Worm (Caenorhabditis elegans) whole organism, L2 larva: ENCODE measurements around the gene F56H9.6.
A peak's percentile ranks its signal among the peaks of the same experiment; 100 is the strongest.

ENCODE experiments used
- C34F6.9 ChIP-seq: fragments of 150-350 bp; optimal IDR thresholded peaks from 2 replicates; lab custom pipeline; 2014; ENCODE audit warnings: missing biosample characterization, missing genetic modification characterization
- F13H6.1 ChIP-seq: sonication (generic microtip); optimal IDR thresholded peaks from 2 replicates; lab custom pipeline; 2016; ENCODE audit warnings: missing genetic modification characterization, missing compliant biosample characterization
- R02D3.7 ChIP-seq: fragments of 150-350 bp; optimal IDR thresholded peaks from 2 replicates; lab custom pipeline; 2014; ENCODE audit warnings: missing biosample characterization, missing genetic modification characterization
- ZK546.5 ChIP-seq: sonication (generic microtip); optimal IDR thresholded peaks from 2 replicates; lab custom pipeline; 2017; ENCODE audit warnings: missing biosample characterization, missing genetic modification characterization
- alr-1 ChIP-seq: fragments of 150-350 bp; optimal IDR thresholded peaks from 2 replicates; lab custom pipeline; 2014; ENCODE audit warnings: missing biosample characterization, missing genetic modification characterization
- ama-1 ChIP-seq: fragments of 150-350 bp; optimal IDR thresholded peaks from 2 replicates; lab custom pipeline; 2018; ENCODE audit warnings: inconsistent platforms
- blmp-1 ChIP-seq: sonication (generic microtip); optimal IDR thresholded peaks from 2 replicates; lab custom pipeline; 2017; ENCODE audit warnings: missing genetic modification characterization, mild to moderate bottlenecking, missing compliant biosample characterization, antibody characterized with exemption, moderate library complexity; ENCODE audit not compliant: insufficient read depth
- ceh-16 ChIP-seq: fragments of 150-350 bp; optimal IDR thresholded peaks from 2 replicates; lab custom pipeline; 2014; ENCODE audit warnings: missing biosample characterization, missing genetic modification characterization
- ceh-82 ChIP-seq: fragments of 150-350 bp; optimal IDR thresholded peaks from 2 replicates; lab custom pipeline; 2014; ENCODE audit warnings: missing biosample characterization, missing genetic modification characterization
- dmd-4 ChIP-seq: sonication (generic microtip); optimal IDR thresholded peaks from 2 replicates; lab custom pipeline; 2017; ENCODE audit warnings: missing biosample characterization, missing genetic modification characterization
- elt-1 ChIP-seq: fragments of 150-350 bp; optimal IDR thresholded peaks from 2 replicates; lab custom pipeline; 2014; ENCODE audit warnings: missing biosample characterization, missing genetic modification characterization
- elt-3 ChIP-seq: sonication (generic microtip); optimal IDR thresholded peaks from 2 replicates; lab custom pipeline; 2017; ENCODE audit warnings: missing biosample characterization, missing genetic modification characterization
- fos-1 ChIP-seq: fragments of 150-350 bp; optimal IDR thresholded peaks from 2 replicates; lab custom pipeline; 2014; ENCODE audit warnings: missing biosample characterization, missing genetic modification characterization
- gmeb-1 ChIP-seq: fragments of 150-350 bp; optimal IDR thresholded peaks from 2 replicates; lab custom pipeline; 2014; ENCODE audit warnings: missing biosample characterization, missing genetic modification characterization
- lin-11 ChIP-seq: fragments of 150-350 bp; sonication (generic microtip); optimal IDR thresholded peaks from 2 replicates; lab custom pipeline; 2014; ENCODE audit warnings: missing biosample characterization, missing genetic modification characterization, inconsistent platforms, mixed read lengths
- lin-13 ChIP-seq: fragments of 150-350 bp; optimal IDR thresholded peaks from 2 replicates; lab custom pipeline; 2014; ENCODE audit warnings: missing biosample characterization, missing genetic modification reagents, missing genetic modification characterization
- lin-39 ChIP-seq: fragments of 150-350 bp; optimal IDR thresholded peaks from 2 replicates; lab custom pipeline; 2014; ENCODE audit warnings: missing biosample characterization, missing genetic modification reagents, missing genetic modification characterization
- lsy-2 ChIP-seq, 2 experiments: fragments of 150-350 bp in 1 of 2; sonication (generic microtip) in 1 of 2; optimal IDR thresholded peaks; 2 replicates each; lab custom pipeline; 2014 to 2017; ENCODE audit warnings: missing biosample characterization in 2 of 2, missing genetic modification characterization in 2 of 2
- mab-5 ChIP-seq: fragments of 150-350 bp; optimal IDR thresholded peaks from 2 replicates; lab custom pipeline; 2014; ENCODE audit warnings: missing biosample characterization, missing genetic modification characterization
- mbf-1 ChIP-seq: sonication (generic microtip); optimal IDR thresholded peaks from 2 replicates; lab custom pipeline; 2017; ENCODE audit warnings: missing biosample characterization, missing genetic modification characterization
- nhr-11 ChIP-seq: fragments of 150-350 bp; optimal IDR thresholded peaks from 2 replicates; lab custom pipeline; 2014; ENCODE audit warnings: missing biosample characterization, missing genetic modification characterization
- nhr-12 ChIP-seq: fragments of 150-350 bp; optimal IDR thresholded peaks from 2 replicates; lab custom pipeline; 2014; ENCODE audit warnings: missing biosample characterization, missing genetic modification characterization
- nhr-129 ChIP-seq: fragments of 150-350 bp; optimal IDR thresholded peaks from 2 replicates; lab custom pipeline; 2014; ENCODE audit warnings: missing biosample characterization, missing genetic modification characterization
- nhr-21 ChIP-seq: fragments of 150-350 bp; optimal IDR thresholded peaks from 2 replicates; lab custom pipeline; 2014; ENCODE audit warnings: missing biosample characterization, missing genetic modification characterization
- nhr-23 ChIP-seq: fragments of 150-350 bp; optimal IDR thresholded peaks from 2 replicates; lab custom pipeline; 2014; ENCODE audit warnings: missing biosample characterization, missing genetic modification reagents, missing genetic modification characterization
- nhr-237 ChIP-seq: fragments of 150-350 bp; optimal IDR thresholded peaks from 2 replicates; lab custom pipeline; 2014; ENCODE audit warnings: missing biosample characterization, missing genetic modification characterization
- nhr-25 ChIP-seq: fragments of 150-350 bp; sonication (generic microtip); optimal IDR thresholded peaks from 3 replicates; lab custom pipeline; 2014; ENCODE audit warnings: missing biosample characterization, missing genetic modification characterization
- nhr-6 ChIP-seq: fragments of 150-350 bp; optimal IDR thresholded peaks from 2 replicates; lab custom pipeline; 2014; ENCODE audit warnings: missing biosample characterization, missing genetic modification characterization
- nhr-77 ChIP-seq: fragments of 150-350 bp; optimal IDR thresholded peaks from 2 replicates; lab custom pipeline; 2014; ENCODE audit warnings: missing biosample characterization, missing genetic modification characterization
- peb-1 ChIP-seq: fragments of 150-350 bp; optimal IDR thresholded peaks from 2 replicates; lab custom pipeline; 2014; ENCODE audit warnings: missing biosample characterization, missing genetic modification characterization
- sem-4 ChIP-seq: fragments of 150-350 bp; optimal IDR thresholded peaks from 2 replicates; lab custom pipeline; 2014; ENCODE audit warnings: missing biosample characterization, missing genetic modification reagents, missing genetic modification characterization
- sma-3 ChIP-seq: sonication (generic microtip); optimal IDR thresholded peaks from 2 replicates; lab custom pipeline; 2016; ENCODE audit warnings: missing genetic modification reagents, missing genetic modification characterization, missing compliant biosample characterization
- sma-9 ChIP-seq, 2 experiments: fragments of 150-350 bp in 1 of 2; sonication (generic microtip) in 1 of 2; optimal IDR thresholded peaks; 2 replicates each; lab custom pipeline; 2014 to 2016; ENCODE audit warnings: missing genetic modification characterization in 2 of 2, mild to moderate bottlenecking in 1 of 2, missing biosample characterization in 1 of 2, missing compliant biosample characterization in 1 of 2, missing genetic modification reagents in 1 of 2, moderate library complexity in 1 of 2
- snpc-4 ChIP-seq: fragments of 150-350 bp; optimal IDR thresholded peaks from 2 replicates; lab custom pipeline; 2014; ENCODE audit warnings: missing biosample characterization, missing genetic modification characterization
- unc-62 ChIP-seq: fragments of 150-350 bp; optimal IDR thresholded peaks from 2 replicates; lab custom pipeline; 2014; ENCODE audit warnings: missing biosample characterization, missing genetic modification reagents, missing genetic modification characterization
- zag-1 ChIP-seq: fragments of 150-350 bp; optimal IDR thresholded peaks from 2 replicates; lab custom pipeline; 2014; ENCODE audit warnings: missing biosample characterization, missing genetic modification characterization
- ztf-1 ChIP-seq: fragments of 200-800 bp; sonication (Bioruptor generic); conservative IDR thresholded peaks from 2 replicates; pipeline ENCODE4 v1.3.6; 2022; ENCODE audit warnings: missing genetic modification characterization, missing compliant biosample characterization
- ztf-11 ChIP-seq: sonication (generic microtip); optimal IDR thresholded peaks from 2 replicates; lab custom pipeline; 2017; ENCODE audit warnings: missing biosample characterization, missing genetic modification characterization
- ztf-4 ChIP-seq: fragments of 150-350 bp; optimal IDR thresholded peaks from 2 replicates; lab custom pipeline; 2014; ENCODE audit warnings: missing biosample characterization, missing genetic modification characterization

F56H9.6 gene

ce11 chrV:12596795-12597194 is 32.8 kb downstream of the F56H9.6 start (continued):
- TF ChIP-seq F13H6.1 (tag; lab: Kevin White, UChicago), result peak; percentile 44
- TF ChIP-seq sem-4, result no peak
- TF ChIP-seq lsy-2 (tag; optimal IDR thresholded peaks at IDR 0.05; lab: Kevin White, UChicago), result peak in 1 of 2 experiments; percentile 41
- peak; percentile 58 for TF ChIP-seq sma-9 (GFP tag; optimal IDR thresholded peaks at IDR 0.05; lab: Kevin White, UChicago)
- no peak for TF ChIP-seq sma-9 (tag; optimal IDR thresholded peaks at IDR 0.05; lab: Kevin White, UChicago)
- TF ChIP-seq ztf-11 (tag; lab: Kevin White, UChicago), result no peak
- TF ChIP-seq, all 48 proteins: peak for 13

ce11 chrV:12596196-12596595 is 33.4 kb downstream of the F56H9.6 start, which contains the start of gene mma-1:
TSS of gene mma-1 (minus strand) at chrV:12596296.
- TF ChIP-seq peb-1 (tag; lab: Kevin White, UChicago), result no peak
- TF ChIP-seq fos-1 (tag; lab: Kevin White, UChicago), result no peak
- no peak for TF ChIP-seq alr-1 (tag; lab: Kevin White, UChicago)
- no peak for TF ChIP-seq sma-3 (GFP tag; lab: Kevin White, UChicago)
- TF ChIP-seq sma-9 (GFP tag; optimal IDR thresholded peaks at IDR 0.05; lab: Kevin White, UChicago), result no peak
- TF ChIP-seq sma-9 (tag; optimal IDR thresholded peaks at IDR 0.05; lab: Kevin White, UChicago), result no peak
- TF ChIP-seq C34F6.9, result no peak
- no peak for TF ChIP-seq lin-13 (GFP tag; lab: Kevin White, UChicago)
- no peak for TF ChIP-seq nhr-21 (tag; lab: Kevin White, UChicago)
- no peak for TF ChIP-seq mbf-1 (tag; lab: Kevin White, UChicago)
- TF ChIP-seq ZK546.5 (tag; lab: Kevin White, UChicago), result no peak
- TF ChIP-seq ztf-4 (tag; lab: Kevin White, UChicago), result no peak
- TF ChIP-seq dmd-4 (tag; lab: Kevin White, UChicago), result no peak
- TF ChIP-seq nhr-6 (tag; lab: Kevin White, UChicago), result no peak
- TF ChIP-seq ceh-16 (tag; lab: Kevin White, UChicago), result no peak
- TF ChIP-seq R02D3.7, result no peak

- TF ChIP-seq C34F6.9 (no peak), elt-3 (no peak), lin-39 (no peak), snpc-4 (tag; lab: Kevin White, UChicago) (no peak), ztf-1 (GFP tag; lab: Robert Waterston, UW) (no peak), ceh-82 (tag; lab: Kevin White, UChicago) (no peak), peb-1 (tag; lab: Kevin White, UChicago) (no peak)
Measured at ce11 chrV:12592379-12592778, 37.3 kb downstream of the F56H9.6 start, which contains the start of gene C14C10.2. TSS of gene C14C10.2 (minus strand) at chrV:12592479.

ce11 chrV:12590601-12591000 is 39.0 kb downstream of the F56H9.6 start, which contains the start of gene ttr-43:
TSS of gene ttr-43 (minus strand) at chrV:12590701.
- TF ChIP-seq lin-39, result no peak
- TF ChIP-seq ztf-11 (tag; lab: Kevin White, UChicago), result no peak
- no peak for TF ChIP-seq gmeb-1
- no peak for TF ChIP-seq dmd-4 (tag; lab: Kevin White, UChicago)
- TF ChIP-seq nhr-77 (tag; lab: Kevin White, UChicago), result no peak
- no peak for TF ChIP-seq nhr-129 (tag; lab: Kevin White, UChicago)

ce11 chrV:12588030-12588429 is 41.6 kb downstream of the F56H9.6 start, which contains the start of gene C14C10.1:
TSS of gene C14C10.1 (plus strand) at chrV:12588330.
- TF ChIP-seq ztf-11 (tag; lab: Kevin White, UChicago) (no peak), mbf-1 (tag; lab: Kevin White, UChicago) (no peak), ztf-1 (GFP tag; lab: Robert Waterston, UW) (no peak), nhr-11 (tag; lab: Kevin White, UChicago) (no peak), mab-5 (tag; lab: Kevin White, UChicago) (no peak), lin-13 (GFP tag; lab: Kevin White, UChicago) (no peak), nhr-23 (tag; lab: Kevin White, UChicago) (no peak)

- TF ChIP-seq F13H6.1 (tag; lab: Kevin White, UChicago), result no peak
- no peak for TF ChIP-seq ztf-11 (tag; lab: Kevin White, UChicago)
- no peak for TF ChIP-seq nhr-237 (tag; lab: Kevin White, UChicago)
- no peak for TF ChIP-seq snpc-4 (tag; lab: Kevin White, UChicago)
- no peak for TF ChIP-seq ztf-1 (GFP tag; lab: Robert Waterston, UW)
- TF ChIP-seq lin-11 (tag; lab: Kevin White, UChicago), result no peak
- no peak for TF ChIP-seq lin-13 (GFP tag; lab: Kevin White, UChicago)
- no peak for TF ChIP-seq ama-1 (lab: Kevin White, UChicago)
- no peak for TF ChIP-seq elt-1 (tag; lab: Kevin White, UChicago)
- TF ChIP-seq blmp-1, result no peak
- TF ChIP-seq unc-62 (GFP tag; lab: Kevin White, UChicago), result no peak
- no peak for TF ChIP-seq sma-3 (GFP tag; lab: Kevin White, UChicago)
- TF ChIP-seq zag-1 (tag; lab: Kevin White, UChicago), result no peak
- TF ChIP-seq nhr-12, result no peak
- no peak for TF ChIP-seq nhr-25 (tag; lab: Kevin White, UChicago)
- no peak for TF ChIP-seq nhr-23 (tag; lab: Kevin White, UChicago)
- no peak for TF ChIP-seq fos-1 (tag; lab: Kevin White, UChicago)
- TF ChIP-seq nhr-11 (tag; lab: Kevin White, UChicago), result no peak
Measured at ce11 chrV:12586793-12587192, 42.9 kb downstream of the F56H9.6 start.
